Fruit fly (Drosophila melanogaster) whole organism, embryonic: ENCODE results near the gene CG43255.

Experiments used
- Antp ChIP-seq: fragments of 200-800 bp; sonication (Bioruptor generic); optimal IDR thresholded peaks from 3 replicates; lab custom pipeline; 2016; ENCODE audit warnings: missing biosample characterization, missing genetic modification characterization
- Atf6 ChIP-seq: fragments of 200-800 bp; sonication (Bioruptor generic); IDR thresholded peaks from 2 replicates; pipeline ENCODE4 v1.3.6; 2022; ENCODE audit warnings: missing biosample characterization, missing genetic modification characterization
- CG10979 ChIP-seq: fragments of 200-800 bp; sonication (Bioruptor generic); optimal IDR thresholded peaks from 2 replicates; lab custom pipeline; 2018; ENCODE audit warnings: missing biosample characterization, mild to moderate bottlenecking, missing genetic modification characterization, moderate library complexity
- CG1233 ChIP-seq: fragments of 200-800 bp; sonication (Bioruptor generic); optimal IDR thresholded peaks from 4 replicates; lab custom pipeline; 2018; ENCODE audit warnings: missing biosample characterization, mild to moderate bottlenecking, missing genetic modification characterization
- CG13624 ChIP-seq: fragments of 200-800 bp; sonication (Bioruptor generic); optimal IDR thresholded peaks from 2 replicates; lab custom pipeline; 2016; ENCODE audit warnings: missing biosample characterization, missing genetic modification characterization
- CG14667 ChIP-seq: fragments of 200-800 bp; sonication (Bioruptor generic); IDR thresholded peaks from 2 replicates; pipeline ENCODE4 v1.3.6; 2022; ENCODE audit warnings: missing biosample characterization, missing genetic modification characterization
- CG15011 ChIP-seq: fragments of 200-800 bp; sonication (Bioruptor generic); optimal IDR thresholded peaks from 3 replicates; lab custom pipeline; 2018; ENCODE audit warnings: missing biosample characterization, mild to moderate bottlenecking, missing genetic modification characterization
- CG15601 ChIP-seq: fragments of 200-800 bp; sonication (Bioruptor generic); optimal IDR thresholded peaks from 3 replicates; lab custom pipeline; 2019; ENCODE audit warnings: missing biosample characterization, mild to moderate bottlenecking, missing genetic modification characterization, moderate library complexity
- CG16813 ChIP-seq: fragments of 200-800 bp; sonication (Bioruptor generic); IDR thresholded peaks from 3 replicates; pipeline ENCODE4 v1.3.6; 2022; ENCODE audit warnings: missing biosample characterization, missing genetic modification characterization; ENCODE audit not compliant: partially characterized antibody
- CG16863 ChIP-seq: fragments of 200-800 bp; sonication (Bioruptor generic); optimal IDR thresholded peaks from 3 replicates; lab custom pipeline; 2016; ENCODE audit warnings: missing biosample characterization, missing genetic modification characterization
- CG17361 ChIP-seq: fragments of 200-800 bp; sonication (Bioruptor generic); IDR thresholded peaks from 3 replicates; pipeline ENCODE4 v1.3.6; 2022; ENCODE audit warnings: missing biosample characterization, missing genetic modification characterization
- CG17802 ChIP-seq: fragments of 200-800 bp; sonication (Bioruptor generic); optimal IDR thresholded peaks from 2 replicates; lab custom pipeline; 2018; ENCODE audit warnings: missing biosample characterization, mild to moderate bottlenecking, missing genetic modification characterization, moderate library complexity
- CG17912 ChIP-seq: fragments of 200-800 bp; sonication (Bioruptor generic); optimal IDR thresholded peaks from 2 replicates; lab custom pipeline; 2018; ENCODE audit warnings: missing biosample characterization, mild to moderate bottlenecking, missing genetic modification characterization
- CG18011 ChIP-seq: fragments of 200-800 bp; sonication (Bioruptor generic); optimal IDR thresholded peaks from 2 replicates; lab custom pipeline; 2017; ENCODE audit warnings: missing biosample characterization, missing genetic modification characterization, mild to moderate bottlenecking, moderate library complexity, missing genotype
- CG2116 ChIP-seq: fragments of 200-800 bp; sonication (Bioruptor generic); optimal IDR thresholded peaks from 3 replicates; lab custom pipeline; 2018; ENCODE audit warnings: missing biosample characterization, mild to moderate bottlenecking, missing genetic modification characterization
- CG30403 ChIP-seq: fragments of 200-800 bp; sonication (Bioruptor generic); optimal IDR thresholded peaks from 3 replicates; lab custom pipeline; 2016; ENCODE audit warnings: missing biosample characterization, missing genetic modification characterization
- CG31365 ChIP-seq: fragments of 200-800 bp; sonication (Bioruptor generic); optimal IDR thresholded peaks from 2 replicates; lab custom pipeline; 2018; ENCODE audit warnings: missing biosample characterization, mild to moderate bottlenecking, missing genetic modification characterization
- CG32772 ChIP-seq: fragments of 200-800 bp; sonication (Bioruptor generic); IDR thresholded peaks from 2 replicates; pipeline ENCODE4 v1.3.6; 2022; ENCODE audit warnings: missing biosample characterization, missing genetic modification characterization
- CG4617 ChIP-seq: fragments of 200-800 bp; sonication (Bioruptor generic); optimal IDR thresholded peaks from 3 replicates; lab custom pipeline; 2016; ENCODE audit warnings: missing biosample characterization, missing genetic modification characterization, borderline replicate concordance
- CG4820 ChIP-seq: fragments of 200-800 bp; sonication (Bioruptor generic); optimal IDR thresholded peaks from 3 replicates; lab custom pipeline; 2016; ENCODE audit warnings: missing biosample characterization, missing genetic modification characterization
- CG6689 ChIP-seq: fragments of 200-800 bp; sonication (Bioruptor generic); IDR thresholded peaks from 2 replicates; pipeline ENCODE4 v1.3.6; 2022; ENCODE audit warnings: missing biosample characterization, missing genetic modification characterization
- CG8089 ChIP-seq: fragments of 200-800 bp; sonication (Bioruptor generic); optimal IDR thresholded peaks from 3 replicates; lab custom pipeline; 2016; ENCODE audit warnings: missing biosample characterization, missing genetic modification characterization
- CG9215 ChIP-seq: fragments of 200-800 bp; sonication (Bioruptor generic); IDR thresholded peaks from 2 replicates; pipeline ENCODE4 v1.3.6; 2022; ENCODE audit warnings: missing biosample characterization, missing genetic modification characterization
- CG9437 ChIP-seq: fragments of 200-800 bp; sonication (Bioruptor generic); optimal IDR thresholded peaks from 2 replicates; lab custom pipeline; 2018; ENCODE audit warnings: missing biosample characterization, mild to moderate bottlenecking, missing genetic modification characterization
- CG9876 ChIP-seq: fragments of 200-800 bp; sonication (Bioruptor generic); optimal IDR thresholded peaks from 2 replicates; lab custom pipeline; 2016; ENCODE audit warnings: missing biosample characterization, missing genetic modification characterization
- CG9932 ChIP-seq: fragments of 200-800 bp; sonication (Bioruptor generic); IDR thresholded peaks from 2 replicates; pipeline ENCODE4 v1.3.6; 2022; ENCODE audit warnings: missing biosample characterization, missing genetic modification characterization
- Camta ChIP-seq: fragments of 200-800 bp; sonication (Bioruptor generic); optimal IDR thresholded peaks from 2 replicates; lab custom pipeline; 2016; ENCODE audit warnings: missing biosample characterization, missing genetic modification characterization
- D19A ChIP-seq: fragments of 200-800 bp; optimal IDR thresholded peaks from 3 replicates; lab custom pipeline; 2019; ENCODE audit warnings: missing biosample characterization, mild to moderate bottlenecking, missing genetic modification characterization, moderate library complexity
- E2f2 ChIP-seq: fragments of 200-800 bp; sonication (Bioruptor generic); IDR thresholded peaks from 2 replicates; pipeline ENCODE4 v1.3.6; 2022; ENCODE audit warnings: missing biosample characterization, missing genetic modification characterization
- HHEX ChIP-seq: fragments of 200-800 bp; sonication (Bioruptor generic); optimal IDR thresholded peaks from 3 replicates; lab custom pipeline; 2017; ENCODE audit warnings: missing biosample characterization, mild to moderate bottlenecking, missing genetic modification characterization, missing genetic modification reagents
- Hr39 ChIP-seq: fragments of >200 bp; optimal IDR thresholded peaks from 2 replicates; lab custom pipeline; 2017
- Hr78 ChIP-seq, 2 experiments: fragments of 200-800 bp in 1 of 2; fragments of >200 bp in 1 of 2; sonication (Bioruptor generic) in 1 of 2; optimal IDR thresholded peaks; 2 replicates each; lab custom pipeline; 2017 to 2019; ENCODE audit warnings: missing biosample characterization in 2 of 2, missing genetic modification characterization in 2 of 2, mild to moderate bottlenecking in 1 of 2, moderate library complexity in 1 of 2
- Hsf ChIP-seq: fragments of 200-800 bp; sonication (Bioruptor generic); optimal IDR thresholded peaks from 3 replicates; lab custom pipeline; 2016; ENCODE audit warnings: missing biosample characterization, missing genetic modification characterization
- Mrtf ChIP-seq: fragments of 200-800 bp; sonication (Bioruptor generic); IDR thresholded peaks from 3 replicates; pipeline ENCODE4 v1.3.6; 2022; ENCODE audit warnings: missing biosample characterization, missing genetic modification characterization
- Spps ChIP-seq: fragments of 200-800 bp; sonication (Bioruptor generic); optimal IDR thresholded peaks from 2 replicates; lab custom pipeline; 2018; ENCODE audit warnings: missing biosample characterization, mild to moderate bottlenecking, missing genetic modification characterization
- Usf ChIP-seq: fragments of 200-800 bp; sonication (Bioruptor generic); optimal IDR thresholded peaks from 2 replicates; lab custom pipeline; 2017; ENCODE audit warnings: missing genotype, missing biosample characterization, missing genetic modification characterization
- al ChIP-seq: fragments of 200-800 bp; sonication (Bioruptor generic); IDR thresholded peaks from 2 replicates; pipeline ENCODE4 v1.3.6; 2022; ENCODE audit warnings: missing biosample characterization, missing genetic modification characterization
- ara ChIP-seq: fragments of 200-800 bp; sonication (Bioruptor generic); IDR thresholded peaks from 2 replicates; pipeline ENCODE4 v1.3.6; 2022; ENCODE audit warnings: missing biosample characterization, missing genetic modification characterization
- br ChIP-seq: fragments of >200 bp; optimal IDR thresholded peaks from 2 replicates; lab custom pipeline; 2017
- fd3F ChIP-seq: fragments of 200-800 bp; sonication (Bioruptor generic); optimal IDR thresholded peaks from 2 replicates; lab custom pipeline; 2018; ENCODE audit warnings: missing biosample characterization, mild to moderate bottlenecking, missing genetic modification characterization, moderate library complexity
- gce ChIP-seq: fragments of 200-800 bp; sonication (Bioruptor generic); IDR thresholded peaks from 3 replicates; pipeline ENCODE4 v1.3.6; 2022; ENCODE audit warnings: missing biosample characterization, missing genetic modification characterization
- kay ChIP-seq: fragments of 200-800 bp; sonication (Bioruptor generic); optimal IDR thresholded peaks from 2 replicates; lab custom pipeline; 2016; ENCODE audit warnings: missing biosample characterization, missing genetic modification characterization
- nau ChIP-seq: fragments of 200-800 bp; sonication (Bioruptor generic); optimal IDR thresholded peaks from 3 replicates; lab custom pipeline; 2017; ENCODE audit warnings: missing biosample characterization, mild to moderate bottlenecking, missing genetic modification characterization, missing genetic modification reagents
- nerfin-1 ChIP-seq: fragments of 200-800 bp; sonication (Bioruptor generic); optimal IDR thresholded peaks from 3 replicates; lab custom pipeline; 2019; ENCODE audit warnings: missing biosample characterization, mild to moderate bottlenecking, missing genetic modification characterization, moderate library complexity
- ro ChIP-seq: fragments of 200-800 bp; sonication (Bioruptor generic); IDR thresholded peaks from 2 replicates; pipeline ENCODE4 v1.3.6; 2022; ENCODE audit warnings: missing biosample characterization, missing genetic modification characterization
- scrt ChIP-seq: fragments of 200-800 bp; sonication (Bioruptor generic); optimal IDR thresholded peaks from 2 replicates; lab custom pipeline; 2018; ENCODE audit warnings: missing biosample characterization, mild to moderate bottlenecking, missing genetic modification characterization, moderate library complexity
- sob ChIP-seq: fragments of 200-800 bp; sonication (Bioruptor generic); IDR thresholded peaks from 2 replicates; pipeline ENCODE4 v1.3.6; 2022; ENCODE audit warnings: missing biosample characterization, missing genetic modification characterization
- sr ChIP-seq: fragments of 200-800 bp; sonication (Bioruptor generic); IDR thresholded peaks from 3 replicates; pipeline ENCODE4 v1.3.6; 2022; ENCODE audit warnings: missing biosample characterization, missing genetic modification characterization
- ssp ChIP-seq: fragments of 200-800 bp; sonication (Bioruptor generic); IDR thresholded peaks from 2 replicates; pipeline ENCODE4 v1.3.6; 2022; ENCODE audit warnings: missing biosample characterization, missing genetic modification characterization
- wek ChIP-seq: fragments of 200-800 bp; sonication (Bioruptor generic); optimal IDR thresholded peaks from 3 replicates; lab custom pipeline; 2018; ENCODE audit warnings: missing biosample characterization, mild to moderate bottlenecking, missing genetic modification characterization, moderate library complexity

CG43255 gene

dm6 chrX:8894315-8895017 lies 29.3 kb upstream of the CG43255 start (continued):
- TF ChIP-seq CG6689 (GFP tag; lab: Robert Waterston, UW) (peak; percentile 78), al (GFP tag; lab: Robert Waterston, UW) (0 out of 2 replicates have a peak, but pooled peaks have one; percentile 30), CG9932 (GFP tag; lab: Robert Waterston, UW) (peak; percentile 67), CG9215 (GFP tag; lab: Robert Waterston, UW) (0 out of 2 replicates have a peak, but pooled peaks have one; percentile 16), wek (GFP tag; lab: Kevin White, UChicago) (no peak), sob (peak; percentile 67), sr (GFP tag; lab: Robert Waterston, UW) (0 out of 3 replicates have a peak, but pooled peaks have one; percentile 38), scrt (GFP tag; lab: Kevin White, UChicago) (peak; percentile 74), CG16863 (GFP tag; lab: Kevin White, UChicago) (peak; percentile 31), ro (GFP tag; lab: Robert Waterston, UW) (0 out of 2 replicates have a peak, but pooled peaks have one; percentile 37), CG32772 (peak; percentile 78), CG15601 (tag; lab: Kevin White, UChicago) (peak; percentile 87), Antp (GFP tag; lab: Kevin White, UChicago) (peak; percentile 8), HHEX (GFP tag; lab: Kevin White, UChicago) (peak; percentile 76), Atf6 (GFP tag; lab: Robert Waterston, UW) (peak; percentile 71), Hr39 (lab: Kevin White, UChicago) (no peak), CG15011 (GFP tag; lab: Kevin White, UChicago) (peak; percentile 57), nau (GFP tag; lab: Kevin White, UChicago) (peak; percentile 68), D19A (tag; lab: Kevin White, UChicago) (peak; percentile 77), CG10979 (tag; lab: Kevin White, UChicago) (peak; percentile 81), Hr78 (GFP tag; optimal IDR thresholded peaks at IDR 0.05; lab: Kevin White, UChicago) (peak in 1 of 2 experiments; percentile 64), CG17802 (tag; lab: Kevin White, UChicago) (peak; percentile 59), E2f2 (GFP tag; lab: Robert Waterston, UW) (peak; percentile 53), br (no peak), CG9876 (GFP tag; lab: Kevin White, UChicago) (no peak), nerfin-1 (tag; lab: Kevin White, UChicago) (peak; percentile 80), ara (GFP tag; lab: Robert Waterston, UW) (peak; percentile 82), CG4820 (GFP tag; lab: Kevin White, UChicago) (peak; percentile 56), Camta (GFP tag; lab: Kevin White, UChicago) (peak; percentile 61), Usf (GFP tag; lab: Kevin White, UChicago) (peak; percentile 40), ssp (GFP tag; lab: Robert Waterston, UW) (peak; percentile 62), CG16813 (GFP tag; lab: Robert Waterston, UW) (no peak), gce (GFP tag; lab: Robert Waterston, UW) (peak; percentile 73; the same call in 1 of the 3 replicates), kay (GFP tag; lab: Kevin White, UChicago) (peak; percentile 1), CG14667 (GFP tag; lab: Robert Waterston, UW) (peak; percentile 57), CG31365 (tag; lab: Kevin White, UChicago) (peak; percentile 37), fd3F (GFP tag; lab: Kevin White, UChicago) (no peak), CG30403 (peak; percentile 69), Mrtf (peak; percentile 61; the same call in 2 of the 3 replicates), CG1233 (peak; percentile 62), CG4617 (GFP tag; lab: Kevin White, UChicago) (peak; percentile 31), Hsf (peak; percentile 77), CG2116 (peak; percentile 25), Spps (tag; lab: Kevin White, UChicago) (peak; percentile 49), CG17912 (no peak), CG18011 (GFP tag; lab: Kevin White, UChicago) (peak; percentile 62), CG8089 (GFP tag; lab: Kevin White, UChicago) (peak; percentile 19), CG13624 (GFP tag; lab: Kevin White, UChicago) (peak; percentile 47), CG9437 (peak; percentile 87), CG17361 (GFP tag; lab: Robert Waterston, UW) (peak; percentile 72)
